Worm (Caenorhabditis elegans): ENCODE results near the gene gpa-9.

Gene gpa-9

DNA sequence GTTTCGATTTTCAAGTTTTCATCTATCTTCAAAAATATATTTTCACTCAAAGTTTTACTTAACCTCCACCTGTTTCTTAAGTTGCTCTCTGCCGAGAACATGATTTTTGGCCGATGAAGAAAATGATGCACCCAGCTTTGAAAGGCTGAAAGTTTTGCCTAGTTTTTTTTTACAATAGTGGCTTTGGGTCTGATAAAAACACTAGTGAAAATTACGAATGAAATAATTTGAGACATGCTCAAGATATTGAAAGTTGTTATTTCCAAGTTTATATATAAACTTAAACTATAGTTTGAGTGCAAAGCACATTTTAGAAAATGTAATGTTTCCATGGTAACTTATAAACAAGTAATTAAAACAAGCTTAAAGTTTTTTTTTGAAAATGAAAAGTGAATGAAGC lies at the start of gene gpa-9:
gpa-9 (minus strand) TSS at position 101 of the 400 bp plus-strand sequence.
- TF ChIP-seq blmp-1 (tag; optimal IDR thresholded peaks at IDR 0.05): no peak
- TF ChIP-seq ceh-43 (GFP tag; optimal IDR thresholded peaks at IDR 0.05): no peak
- no peak for TF ChIP-seq flh-1 (GFP tag; optimal IDR thresholded peaks at IDR 0.05)
- TF ChIP-seq bed-3 (GFP tag; optimal IDR thresholded peaks at IDR 0.05): no peak
- TF ChIP-seq lsy-2 (tag; optimal IDR thresholded peaks at IDR 0.05): no peak
- no peak for TF ChIP-seq nhr-76 (tag; optimal IDR thresholded peaks at IDR 0.05)
- no peak for TF ChIP-seq hlh-1 (tag; optimal IDR thresholded peaks at IDR 0.05)
- no peak for TF ChIP-seq unc-62 (GFP tag; optimal IDR thresholded peaks at IDR 0.05)
- TF ChIP-seq nhr-12 (tag; optimal IDR thresholded peaks at IDR 0.05): no peak
- TF ChIP-seq mep-1 (tag; optimal IDR thresholded peaks at IDR 0.05): no peak
- TF ChIP-seq ham-2 (GFP tag; optimal IDR thresholded peaks at IDR 0.05): no peak
- no peak for TF ChIP-seq elt-3 (tag; optimal IDR thresholded peaks at IDR 0.05)
- no peak for TF ChIP-seq lin-13 (tag; optimal IDR thresholded peaks at IDR 0.05)
- no peak for TF ChIP-seq ces-1 (GFP tag; optimal IDR thresholded peaks at IDR 0.05)

- peak; percentile 73 for TF ChIP-seq unc-120 (tag; optimal IDR thresholded peaks at IDR 0.05; ENCODE audit: poor library complexity, severe bottlenecking)
- no peak for TF ChIP-seq mab-5 (tag; optimal IDR thresholded peaks at IDR 0.05)
Measured at ce11 chrV:12697364-12697901, 48.3 kb upstream of the gpa-9 start, which contains the start of gene istr-1. Gene istr-1 (plus strand): TSS chrV:12697858.

ce11 chrV:12696790-12697189 lies 47.7 kb upstream of the gpa-9 start:
- no peak for TF ChIP-seq nhr-76 (tag; optimal IDR thresholded peaks at IDR 0.05)
- TF ChIP-seq mep-1 (tag; optimal IDR thresholded peaks at IDR 0.05): no peak
- TF ChIP-seq cnd-1 (tag; optimal IDR thresholded peaks at IDR 0.05): no peak
- no peak for TF ChIP-seq ham-2 (GFP tag; optimal IDR thresholded peaks at IDR 0.05)
- TF ChIP-seq mab-5 (tag; optimal IDR thresholded peaks at IDR 0.05): no peak
- TF ChIP-seq sem-2 (GFP tag; optimal IDR thresholded peaks at IDR 0.05): no peak
- no peak for TF ChIP-seq unc-120 (tag; optimal IDR thresholded peaks at IDR 0.05; ENCODE audit: poor library complexity, severe bottlenecking)
- no peak for TF ChIP-seq blmp-1 (tag; optimal IDR thresholded peaks at IDR 0.05)
- no peak for TF ChIP-seq mls-2 (tag; optimal IDR thresholded peaks at IDR 0.05)
- TF ChIP-seq nhr-28 (tag; optimal IDR thresholded peaks at IDR 0.05): no peak
- TF ChIP-seq M03D4.4 (tag; optimal IDR thresholded peaks at IDR 0.05): no peak
- no peak for TF ChIP-seq bed-3 (GFP tag; optimal IDR thresholded peaks at IDR 0.05)
- no peak for TF ChIP-seq pha-4 (tag; optimal IDR thresholded peaks at IDR 0.05)
- TF ChIP-seq ces-1 (GFP tag; optimal IDR thresholded peaks at IDR 0.05): no peak
- TF ChIP-seq hlh-1 (tag; optimal IDR thresholded peaks at IDR 0.05): no peak
- TF ChIP-seq flh-1 (GFP tag; optimal IDR thresholded peaks at IDR 0.05): no peak
- no peak for TF ChIP-seq drap-1 (GFP tag; optimal IDR thresholded peaks at IDR 0.05)
- TF ChIP-seq elt-3 (tag; optimal IDR thresholded peaks at IDR 0.05): no peak

DNA sequence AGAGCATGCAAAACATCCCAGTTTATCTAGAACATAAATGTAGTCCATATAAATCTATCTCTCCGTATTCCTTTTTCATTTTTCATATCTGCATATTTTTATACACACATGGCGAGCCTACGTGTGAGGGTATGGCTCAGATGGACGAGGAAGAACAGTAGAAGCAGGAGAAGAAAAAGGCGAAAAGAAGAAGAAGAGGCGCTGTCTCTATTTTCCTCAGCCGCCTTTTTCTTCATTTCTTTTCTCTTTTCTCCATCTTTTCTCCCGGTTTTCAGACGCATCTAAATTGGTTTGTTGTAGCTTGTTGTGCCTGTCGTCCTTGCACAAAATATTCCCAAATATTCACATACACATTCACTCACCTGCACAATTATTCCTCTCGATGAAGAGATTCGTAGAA lies 46.9 kb upstream of the gpa-9 start, which contains the start of gene K10C8.4:
K10C8.4 (plus strand) TSS at position 301 of the 400 bp plus-strand sequence.
- TF ChIP-seq nhr-76 (tag; optimal IDR thresholded peaks at IDR 0.05) (no peak), sptf-1 (tag; optimal IDR thresholded peaks at IDR 0.05) (no peak), blmp-1 (tag; optimal IDR thresholded peaks at IDR 0.05) (no peak), elt-3 (tag; optimal IDR thresholded peaks at IDR 0.05) (no peak), sem-2 (GFP tag; optimal IDR thresholded peaks at IDR 0.05) (no peak), lin-32 (GFP tag; optimal IDR thresholded peaks at IDR 0.05) (no peak), ham-2 (GFP tag; optimal IDR thresholded peaks at IDR 0.05) (no peak), pha-4 (tag; optimal IDR thresholded peaks at IDR 0.05) (no peak), nhr-28 (tag; optimal IDR thresholded peaks at IDR 0.05) (no peak), snpc-4 (tag; optimal IDR thresholded peaks at IDR 0.05) (no peak)

DNA sequence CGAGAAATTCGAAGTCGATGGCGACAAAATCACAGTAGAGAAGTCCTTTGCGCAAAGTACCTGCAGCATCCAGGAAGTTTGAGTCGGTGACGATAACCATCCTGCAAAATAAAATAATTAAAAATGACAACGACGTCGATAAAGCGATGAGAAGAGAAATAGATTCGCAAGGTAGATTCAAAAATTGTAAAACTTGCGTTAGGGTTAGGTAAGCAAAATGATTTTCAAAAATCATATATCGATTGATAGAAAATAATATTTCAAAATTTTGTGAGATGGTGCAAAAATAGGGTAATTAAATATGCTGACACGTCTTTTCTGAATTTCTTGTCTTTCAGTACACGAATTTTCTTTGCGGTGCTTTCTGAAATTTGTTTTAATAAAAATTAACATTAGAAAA lies 46.0 kb upstream of the gpa-9 start, which contains the start of gene parn-1:
parn-1 (minus strand) TSS at position 101 of the 400 bp plus-strand sequence.
- TF ChIP-seq snpc-4 (tag; optimal IDR thresholded peaks at IDR 0.05): no peak

ce11 chrV:12683205-12683604 lies 34.1 kb upstream of the gpa-9 start:
- no peak for TF ChIP-seq ham-2 (GFP tag; optimal IDR thresholded peaks at IDR 0.05)
- no peak for TF ChIP-seq sptf-1 (tag; optimal IDR thresholded peaks at IDR 0.05)
- TF ChIP-seq hlh-1 (tag; optimal IDR thresholded peaks at IDR 0.05): no peak
- no peak for TF ChIP-seq elt-1 (tag; optimal IDR thresholded peaks at IDR 0.05; ENCODE audit: borderline replicate concordance, insufficient read depth)
- TF ChIP-seq nhr-2 (tag; optimal IDR thresholded peaks at IDR 0.05): no peak
- TF ChIP-seq snpc-4 (tag; optimal IDR thresholded peaks at IDR 0.05): no peak
- no peak for TF ChIP-seq lin-32 (GFP tag; optimal IDR thresholded peaks at IDR 0.05)
- no peak for TF ChIP-seq lsy-2 (tag; optimal IDR thresholded peaks at IDR 0.05)
- TF ChIP-seq nhr-237 (tag; optimal IDR thresholded peaks at IDR 0.05): no peak
- TF ChIP-seq bed-3 (GFP tag; optimal IDR thresholded peaks at IDR 0.05): no peak
- TF ChIP-seq tbx-8 (GFP tag; optimal IDR thresholded peaks at IDR 0.05): no peak
- TF ChIP-seq ztf-11 (tag; optimal IDR thresholded peaks at IDR 0.05): no peak
- TF ChIP-seq mep-1 (tag; optimal IDR thresholded peaks at IDR 0.05): no peak
- TF ChIP-seq elt-3 (tag; optimal IDR thresholded peaks at IDR 0.05): no peak
- TF ChIP-seq flh-1 (GFP tag; optimal IDR thresholded peaks at IDR 0.05): no peak
